Worm (Caenorhabditis elegans) whole organism, early embryonic: ENCODE results near the gene fbxa-137.

ENCODE experiments used
- F13C5.2 ChIP-seq: sonication (generic microtip); optimal IDR thresholded peaks from 2 replicates; lab custom pipeline; 2017; ENCODE audit warnings: mild to moderate bottlenecking, missing genetic modification characterization, inconsistent platforms, missing compliant biosample characterization
- ama-1 ChIP-seq: fragments of 150-350 bp; optimal IDR thresholded peaks from 2 replicates; lab custom pipeline; 2014
- ceh-36 ChIP-seq: sonication (generic microtip); optimal IDR thresholded peaks from 2 replicates; lab custom pipeline; 2016; ENCODE audit warnings: missing genetic modification characterization, inconsistent platforms, missing compliant biosample characterization
- ets-7 ChIP-seq: sonication (generic microtip); optimal IDR thresholded peaks from 2 replicates; lab custom pipeline; 2016; ENCODE audit warnings: missing genotype, missing genetic modification characterization, missing compliant biosample characterization
- flt-1 ChIP-seq: fragments of 200-800 bp; sonication (Bioruptor generic); IDR thresholded peaks from 2 replicates; pipeline ENCODE4 v1.3.6; 2022; ENCODE audit warnings: missing genetic modification characterization, missing compliant biosample characterization
- hmbx-1 ChIP-seq: sonication (generic microtip); optimal IDR thresholded peaks from 2 replicates; lab custom pipeline; 2016; ENCODE audit warnings: mild to moderate bottlenecking, missing genetic modification characterization, missing compliant biosample characterization
- hmg-4 ChIP-seq: fragments of 200-800 bp; sonication (Bioruptor generic); optimal IDR thresholded peaks from 2 replicates; lab custom pipeline; 2018; ENCODE audit warnings: mild to moderate bottlenecking, missing genetic modification characterization, missing compliant biosample characterization
- pes-1 ChIP-seq: fragments of 200-800 bp; sonication (Bioruptor generic); IDR thresholded peaks from 2 replicates; pipeline ENCODE4 v1.3.6; 2022; ENCODE audit warnings: missing genetic modification reagents, missing genetic modification characterization, missing compliant biosample characterization
- scrt-1 ChIP-seq: fragments of 200-800 bp; sonication (Bioruptor generic); IDR thresholded peaks from 2 replicates; pipeline ENCODE4 v1.3.6; 2022; ENCODE audit warnings: missing genetic modification characterization, missing compliant biosample characterization
- sea-1 ChIP-seq: fragments of 200-800 bp; sonication (Bioruptor generic); conservative IDR thresholded peaks from 2 replicates; pipeline ENCODE4 v1.3.6; 2022; ENCODE audit warnings: missing genetic modification characterization, missing compliant biosample characterization
- tbx-11 ChIP-seq: fragments of 200-800 bp; sonication (Bioruptor generic); IDR thresholded peaks from 2 replicates; pipeline ENCODE4 v1.3.6; 2022; ENCODE audit warnings: missing genetic modification characterization, missing compliant biosample characterization
- tbx-37 ChIP-seq: fragments of 200-800 bp; sonication (Bioruptor generic); conservative IDR thresholded peaks from 2 replicates; pipeline ENCODE4 v1.3.6; 2022; ENCODE audit warnings: missing genetic modification reagents, missing genetic modification characterization, missing compliant biosample characterization
- tra-4 ChIP-seq: sonication (generic microtip); optimal IDR thresholded peaks from 2 replicates; lab custom pipeline; 2017; ENCODE audit warnings: missing genetic modification characterization, missing compliant biosample characterization

DNA sequence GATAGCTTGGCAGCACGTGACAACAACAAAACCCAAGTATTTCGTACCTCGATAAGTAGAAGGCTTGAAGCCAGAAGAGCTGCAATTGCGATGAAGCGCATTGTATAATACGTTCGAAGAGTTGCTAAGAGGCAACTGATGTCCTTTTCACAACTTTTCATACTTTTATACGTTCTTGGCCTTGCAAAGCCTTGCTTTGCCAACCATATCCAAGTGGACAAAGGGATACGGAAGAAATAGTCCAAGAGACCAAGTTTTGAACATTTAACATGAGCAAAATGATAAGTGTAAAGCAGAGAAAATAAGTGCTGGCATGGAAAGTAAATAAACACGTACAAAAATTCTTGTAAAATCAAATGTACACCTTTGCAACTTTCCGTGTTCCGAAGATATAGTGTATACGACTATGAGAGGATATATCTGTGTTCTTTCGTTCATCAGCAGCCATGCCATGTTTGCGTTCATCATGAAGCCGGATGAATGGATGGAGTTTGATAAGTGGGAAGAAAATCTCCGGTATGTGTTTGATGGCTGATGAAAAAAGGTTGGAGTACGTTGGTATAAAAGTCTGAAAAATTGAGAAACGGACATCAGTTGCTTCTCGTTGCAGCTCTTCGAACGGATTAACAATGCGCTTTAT is 4.2 kb upstream of the fbxa-137 start, which contains the start of the genes Y5H2A.4 and abu-4:
- TF ChIP-seq pes-1 (GFP tag; lab: Robert Waterston, UW) (no peak), hmg-4 (GFP tag; lab: Kevin White, UChicago) (no peak), ama-1 (lab: Kevin White, UChicago) (no peak), tbx-11 (no peak), tra-4 (tag; lab: Kevin White, UChicago) (no peak), hmbx-1 (tag; lab: Kevin White, UChicago) (no peak), scrt-1 (GFP tag; lab: Robert Waterston, UW) (no peak), tbx-37 (GFP tag; lab: Robert Waterston, UW) (no peak), ets-7 (no peak), flt-1 (no peak), F13C5.2 (no peak), ceh-36 (tag; lab: Kevin White, UChicago) (no peak), sea-1 (GFP tag; lab: Robert Waterston, UW) (no peak)
